Worm (Caenorhabditis elegans) whole organism, L1 larva: Measurements from ENCODE around the gene ZK470.4.

Experiments
- C16A3.4 ChIP-seq: fragments of 150-350 bp; optimal IDR thresholded peaks from 2 replicates; lab custom pipeline; 2014; ENCODE audit warnings: missing biosample characterization, missing genetic modification characterization
- ama-1 ChIP-seq: fragments of 150-350 bp; optimal IDR thresholded peaks from 2 replicates; lab custom pipeline; 2014
- dpl-1 ChIP-seq, 3 experiments: fragments of 150-350 bp in 2 of 3; sonication (generic microtip) in 1 of 3; optimal IDR thresholded peaks; 2 replicates each; lab custom pipeline; 2014 to 2017; ENCODE audit warnings: missing biosample characterization in 3 of 3, missing genetic modification characterization in 3 of 3, missing genetic modification reagents in 3 of 3
- hpl-2 ChIP-seq: fragments of 150-350 bp; optimal IDR thresholded peaks from 2 replicates; lab custom pipeline; 2014; ENCODE audit warnings: missing biosample characterization, missing genetic modification reagents, missing genetic modification characterization
- mdl-1 ChIP-seq, 2 experiments: fragments of 150-350 bp; optimal IDR thresholded peaks; 2 replicates each; lab custom pipeline; 2014 to 2017; ENCODE audit warnings: missing biosample characterization in 2 of 2, missing genetic modification characterization in 2 of 2, inconsistent platforms in 1 of 2

DNA sequence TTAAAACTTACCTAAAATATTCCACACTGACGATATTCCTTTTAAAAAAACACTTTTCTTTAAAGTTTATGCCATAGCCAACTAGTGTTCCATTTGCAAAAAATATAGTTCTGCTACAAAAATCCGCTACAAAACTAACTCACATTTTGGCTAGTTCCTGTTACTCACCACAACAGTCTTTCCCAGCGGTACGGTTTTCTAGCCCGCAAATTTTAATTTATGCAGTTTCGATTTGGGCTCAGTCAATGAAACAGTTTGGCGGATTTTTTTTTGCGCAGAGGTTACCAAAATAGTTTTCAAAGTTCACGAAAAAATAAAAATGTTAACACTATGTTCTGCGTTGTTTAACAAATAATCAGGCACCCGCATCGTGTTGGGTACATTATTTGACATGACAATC is 38.4 kb downstream of the ZK470.4 start:
- TF ChIP-seq C16A3.4 (no peak), hpl-2 (no peak), dpl-1 (GFP tag; optimal IDR thresholded peaks at IDR 0.05; lab: Kevin White, UChicago) (no peak), ama-1 (lab: Kevin White, UChicago) (no peak), mdl-1 (tag; optimal IDR thresholded peaks at IDR 0.05; lab: Kevin White, UChicago) (no peak)
